Worm (Caenorhabditis elegans) whole organism, L1 larva: ENCODE measurements around the gene H14A12.5.

ENCODE experiments used
- C04F5.9 ChIP-seq: sonication (generic microtip); optimal IDR thresholded peaks from 2 replicates; lab custom pipeline; 2016; ENCODE audit warnings: missing genetic modification characterization, missing compliant biosample characterization
- C16A3.4 ChIP-seq: fragments of 150-350 bp; optimal IDR thresholded peaks from 2 replicates; lab custom pipeline; 2014; ENCODE audit warnings: missing biosample characterization, missing genetic modification characterization
- C34B4.2 ChIP-seq: sonication (generic microtip); optimal IDR thresholded peaks from 2 replicates; lab custom pipeline; 2017; ENCODE audit warnings: mild to moderate bottlenecking, missing genetic modification characterization, missing compliant biosample characterization
- aly-2 ChIP-seq: fragments of 150-350 bp; optimal IDR thresholded peaks from 2 replicates; lab custom pipeline; 2014; ENCODE audit warnings: missing biosample characterization, missing genetic modification characterization
- dpl-1 ChIP-seq, 3 experiments: fragments of 150-350 bp in 2 of 3; sonication (generic microtip) in 1 of 3; optimal IDR thresholded peaks; 2 replicates each; lab custom pipeline; 2014 to 2017; ENCODE audit warnings: missing biosample characterization in 3 of 3, missing genetic modification characterization in 3 of 3, missing genetic modification reagents in 3 of 3
- efl-1 ChIP-seq, 4 experiments: fragments of 150-350 bp; optimal IDR thresholded peaks in 3 of 4; peaks in 1 of 4; 1 replicate in 1 of 4; 2 replicates in 3 of 4; lab custom pipeline; 2014; ENCODE audit warnings: missing biosample characterization in 2 of 4, missing genetic modification characterization in 2 of 4, missing genetic modification reagents in 2 of 4
- egl-13 ChIP-seq: sonication (generic microtip); optimal IDR thresholded peaks from 2 replicates; lab custom pipeline; 2016; ENCODE audit warnings: missing genotype, missing genetic modification reagents, missing genetic modification characterization, missing compliant biosample characterization
- ets-5 ChIP-seq: fragments of 200-800 bp; sonication (Bioruptor generic); IDR thresholded peaks from 2 replicates; pipeline ENCODE4 v1.3.6; 2022; ENCODE audit warnings: missing genetic modification characterization, missing compliant biosample characterization
- fkh-10 ChIP-seq: sonication (generic microtip); optimal IDR thresholded peaks from 2 replicates; lab custom pipeline; 2017; ENCODE audit warnings: missing biosample characterization, missing genetic modification reagents, missing genetic modification characterization
- fkh-4 ChIP-seq: sonication (generic microtip); optimal IDR thresholded peaks from 2 replicates; lab custom pipeline; 2016; ENCODE audit warnings: missing compliant biosample characterization, missing genetic modification characterization, borderline replicate concordance
- fkh-8 ChIP-seq: sonication (generic microtip); optimal IDR thresholded peaks from 2 replicates; lab custom pipeline; 2016; ENCODE audit warnings: mild to moderate bottlenecking, missing genetic modification characterization, missing compliant biosample characterization
- fos-1 ChIP-seq: fragments of 150-350 bp; optimal IDR thresholded peaks from 2 replicates; lab custom pipeline; 2014; ENCODE audit warnings: missing biosample characterization, missing genetic modification characterization
- grh-1 ChIP-seq: fragments of 200-800 bp; sonication (Bioruptor generic); IDR thresholded peaks from 2 replicates; pipeline ENCODE4 v1.3.6; 2022; ENCODE audit warnings: missing genetic modification reagents, missing genetic modification characterization, missing compliant biosample characterization
- hlh-4 ChIP-seq: sonication (generic microtip); optimal IDR thresholded peaks from 2 replicates; lab custom pipeline; 2016; ENCODE audit warnings: mild to moderate bottlenecking, missing genetic modification characterization, missing compliant biosample characterization
- hpl-2 ChIP-seq: fragments of 150-350 bp; optimal IDR thresholded peaks from 2 replicates; lab custom pipeline; 2014; ENCODE audit warnings: missing biosample characterization, missing genetic modification reagents, missing genetic modification characterization
- irx-1 ChIP-seq: sonication (generic microtip); optimal IDR thresholded peaks from 2 replicates; lab custom pipeline; 2016; ENCODE audit warnings: missing genetic modification characterization, missing compliant biosample characterization
- isw-1 ChIP-seq: fragments of 200-800 bp; sonication (Bioruptor generic); IDR thresholded peaks from 2 replicates; pipeline ENCODE4 v1.3.6; 2022; ENCODE audit warnings: missing genetic modification characterization, missing compliant biosample characterization
- lin-15B ChIP-seq: fragments of 150-350 bp; sonication (generic microtip); optimal IDR thresholded peaks from 3 replicates; lab custom pipeline; 2014; ENCODE audit warnings: missing biosample characterization, missing genetic modification characterization
- lin-39 ChIP-seq: fragments of 150-350 bp; optimal IDR thresholded peaks from 2 replicates; lab custom pipeline; 2014; ENCODE audit warnings: missing biosample characterization, missing genetic modification reagents, missing genetic modification characterization
- lir-3 ChIP-seq: sonication (generic microtip); optimal IDR thresholded peaks from 2 replicates; lab custom pipeline; 2016; ENCODE audit warnings: mild to moderate bottlenecking, missing genetic modification characterization, moderate library complexity, missing compliant biosample characterization; ENCODE audit not compliant: poor library complexity
- lsy-2 ChIP-seq, 2 experiments: fragments of 150-350 bp; optimal IDR thresholded peaks; 2 replicates each; lab custom pipeline; 2014; ENCODE audit warnings: missing biosample characterization in 2 of 2, missing genetic modification characterization in 2 of 2
- mdl-1 ChIP-seq, 2 experiments: fragments of 150-350 bp; optimal IDR thresholded peaks; 2 replicates each; lab custom pipeline; 2014 to 2017; ENCODE audit warnings: missing biosample characterization in 2 of 2, missing genetic modification characterization in 2 of 2, inconsistent platforms in 1 of 2
- mef-2 ChIP-seq: fragments of 150-350 bp; optimal IDR thresholded peaks from 2 replicates; lab custom pipeline; 2014; ENCODE audit warnings: missing biosample characterization, missing genetic modification characterization
- mep-1 ChIP-seq: fragments of 150-350 bp; optimal IDR thresholded peaks from 2 replicates; lab custom pipeline; 2014; ENCODE audit warnings: missing biosample characterization, missing genetic modification characterization
- nhr-11 ChIP-seq: fragments of 150-350 bp; optimal IDR thresholded peaks from 2 replicates; lab custom pipeline; 2014; ENCODE audit warnings: missing biosample characterization, missing genetic modification characterization
- nhr-12 ChIP-seq: sonication (generic microtip); optimal IDR thresholded peaks from 2 replicates; lab custom pipeline; 2017; ENCODE audit warnings: missing biosample characterization, missing genetic modification characterization
- nhr-19 ChIP-seq: fragments of 200-800 bp; sonication (Bioruptor generic); conservative IDR thresholded peaks from 2 replicates; pipeline ENCODE4 v1.3.6; 2022; ENCODE audit warnings: missing genetic modification characterization, missing compliant biosample characterization
- nhr-20 ChIP-seq: sonication (generic microtip); optimal IDR thresholded peaks from 2 replicates; lab custom pipeline; 2016; ENCODE audit warnings: mild to moderate bottlenecking, missing genetic modification characterization, missing compliant biosample characterization
- nhr-237 ChIP-seq: fragments of 150-350 bp; optimal IDR thresholded peaks from 2 replicates; lab custom pipeline; 2014; ENCODE audit warnings: missing biosample characterization, missing genetic modification characterization
- nhr-47 ChIP-seq: sonication (generic microtip); optimal IDR thresholded peaks from 2 replicates; lab custom pipeline; 2016; ENCODE audit warnings: mild to moderate bottlenecking, missing genetic modification characterization, moderate library complexity, missing compliant biosample characterization
- nhr-76 ChIP-seq: sonication (generic microtip); optimal IDR thresholded peaks from 2 replicates; lab custom pipeline; 2017; ENCODE audit warnings: missing biosample characterization, missing genetic modification characterization
- nhr-77 ChIP-seq: fragments of 150-350 bp; optimal IDR thresholded peaks from 2 replicates; lab custom pipeline; 2014; ENCODE audit warnings: missing biosample characterization, missing genetic modification characterization
- nhr-84 ChIP-seq: sonication (generic microtip); optimal IDR thresholded peaks from 2 replicates; lab custom pipeline; 2017; ENCODE audit warnings: missing biosample characterization, missing genetic modification characterization
- nhr-85 ChIP-seq: sonication (generic microtip); peaks from one replicate; lab custom pipeline; 2016; ENCODE audit warnings: missing genetic modification characterization, inconsistent platforms, missing compliant biosample characterization
- pag-3 ChIP-seq: sonication (generic microtip); optimal IDR thresholded peaks from 2 replicates; lab custom pipeline; 2017; ENCODE audit warnings: missing genetic modification characterization, mild to moderate bottlenecking, missing compliant biosample characterization, antibody characterized with exemption, borderline replicate concordance; ENCODE audit not compliant: insufficient read depth
- rnt-1 ChIP-seq: sonication (generic microtip); optimal IDR thresholded peaks from 2 replicates; lab custom pipeline; 2016; ENCODE audit warnings: mild to moderate bottlenecking, missing genetic modification characterization, moderate library complexity, missing compliant biosample characterization
- skn-1 ChIP-seq: fragments of 150-350 bp; optimal IDR thresholded peaks from 2 replicates; lab custom pipeline; 2014; ENCODE audit warnings: missing biosample characterization, missing genetic modification characterization
- snpc-4 ChIP-seq: fragments of 150-350 bp; optimal IDR thresholded peaks from 2 replicates; lab custom pipeline; 2014; ENCODE audit warnings: missing biosample characterization, missing genetic modification characterization
- snu-23 ChIP-seq: sonication (generic microtip); optimal IDR thresholded peaks from 2 replicates; lab custom pipeline; 2016; ENCODE audit warnings: missing genetic modification characterization, missing compliant biosample characterization
- sptf-1 ChIP-seq: fragments of 150-350 bp; optimal IDR thresholded peaks from 2 replicates; lab custom pipeline; 2014; ENCODE audit warnings: missing biosample characterization, missing genetic modification characterization
- sup-37 ChIP-seq: fragments of 200-800 bp; sonication (Bioruptor generic); optimal IDR thresholded peaks from 2 replicates; lab custom pipeline; 2018; ENCODE audit warnings: mild to moderate bottlenecking, missing genetic modification characterization, missing compliant biosample characterization
- swsn-7 ChIP-seq: sonication (generic microtip); optimal IDR thresholded peaks from 2 replicates; lab custom pipeline; 2016; ENCODE audit warnings: missing genetic modification characterization, missing compliant biosample characterization
- unc-30 ChIP-seq: sonication (generic microtip); optimal IDR thresholded peaks from 2 replicates; lab custom pipeline; 2017; ENCODE audit warnings: missing biosample characterization, missing genetic modification characterization
- unc-62 ChIP-seq: fragments of 150-350 bp; optimal IDR thresholded peaks from 2 replicates; lab custom pipeline; 2014; ENCODE audit warnings: missing biosample characterization, missing genetic modification reagents, missing genetic modification characterization
- unc-86 ChIP-seq: sonication (generic microtip); optimal IDR thresholded peaks from 2 replicates; lab custom pipeline; 2016; ENCODE audit warnings: missing genetic modification characterization, missing compliant biosample characterization
- unc-98 ChIP-seq: fragments of 200-800 bp; sonication (Bioruptor generic); IDR thresholded peaks from 2 replicates; pipeline ENCODE4 v1.3.6; 2022; ENCODE audit warnings: missing genetic modification characterization, missing compliant biosample characterization
- xbp-1 ChIP-seq: sonication (generic microtip); optimal IDR thresholded peaks from 2 replicates; lab custom pipeline; 2016; ENCODE audit warnings: missing genetic modification characterization, missing compliant biosample characterization
- ztf-11 ChIP-seq, 2 experiments: sonication (generic microtip); optimal IDR thresholded peaks; 2 replicates each; lab custom pipeline; 2016 to 2017; ENCODE audit warnings: missing genetic modification characterization in 2 of 2, missing biosample characterization in 1 of 2, missing compliant biosample characterization in 1 of 2
- ztf-4 ChIP-seq: fragments of 150-350 bp; optimal IDR thresholded peaks from 2 replicates; lab custom pipeline; 2014; ENCODE audit warnings: missing biosample characterization, missing genetic modification characterization

H14A12.5 gene

DNA sequence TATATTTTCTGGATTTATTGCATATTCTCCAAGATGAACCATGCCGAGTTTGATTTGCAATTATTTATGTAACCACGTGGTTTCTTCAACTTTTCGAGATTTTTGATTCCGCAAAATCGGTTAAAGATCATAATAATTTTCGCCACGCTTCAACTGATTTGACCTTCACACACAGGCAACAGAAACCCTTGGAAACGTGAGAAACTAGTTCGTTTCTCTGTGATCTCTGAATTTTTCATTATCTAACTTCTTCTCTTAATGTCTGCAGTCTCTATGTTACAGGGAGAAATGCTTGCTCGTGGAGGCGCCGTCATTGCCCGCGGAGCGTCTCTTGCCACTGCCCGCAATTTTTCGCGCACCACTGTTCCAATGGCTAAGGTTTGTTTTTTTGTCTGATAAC is 3.5 kb downstream of the H14A12.5 start, which contains the start of gene fum-1 (continued):
- TF ChIP-seq fkh-8 (peak; percentile 13), aly-2 (tag; lab: Kevin White, UChicago) (no peak), lin-15B (tag; lab: Kevin White, UChicago) (no peak), nhr-77 (tag; lab: Kevin White, UChicago) (peak; percentile 53), snpc-4 (tag; lab: Kevin White, UChicago) (no peak), nhr-11 (no peak), grh-1 (GFP tag; lab: Robert Waterston, UW) (peak; percentile 74), ztf-11 (tag; optimal IDR thresholded peaks at IDR 0.05; lab: Kevin White, UChicago) (no peak), C16A3.4 (tag; lab: Kevin White, UChicago) (peak; percentile 48), nhr-12 (tag; lab: Kevin White, UChicago) (no peak), lir-3 (tag; lab: Kevin White, UChicago) (no peak), nhr-47 (tag; lab: Kevin White, UChicago) (peak; percentile 61), hlh-4 (tag; lab: Kevin White, UChicago) (no peak), lin-39 (peak; percentile 8), pag-3 (tag; lab: Kevin White, UChicago) (no peak), unc-62 (GFP tag; lab: Kevin White, UChicago) (no peak), irx-1 (tag; lab: Kevin White, UChicago) (no peak), nhr-237 (tag; lab: Kevin White, UChicago) (no peak), nhr-76 (tag; lab: Kevin White, UChicago) (no peak), rnt-1 (tag; lab: Kevin White, UChicago) (peak; percentile 48), snu-23 (GFP tag; lab: Kevin White, UChicago) (peak; percentile 65), nhr-20 (tag; lab: Kevin White, UChicago) (peak; percentile 56), hpl-2 (GFP tag; lab: Kevin White, UChicago) (no peak), mdl-1 (tag; optimal IDR thresholded peaks at IDR 0.05; lab: Kevin White, UChicago) (peak in 1 of 2 experiments; percentile 77), mef-2 (tag; lab: Kevin White, UChicago) (no peak), dpl-1 (GFP tag; optimal IDR thresholded peaks at IDR 0.05; lab: Kevin White, UChicago) (peak; percentile 14 to 47 (median 31)), ets-5 (GFP tag; lab: Robert Waterston, UW) (no peak), sptf-1 (tag; lab: Kevin White, UChicago) (no peak), nhr-19 (GFP tag; lab: Robert Waterston, UW) (peak; percentile 37), ztf-4 (tag; lab: Kevin White, UChicago) (no peak), swsn-7 (tag; lab: Kevin White, UChicago) (peak; percentile 7)

DNA sequence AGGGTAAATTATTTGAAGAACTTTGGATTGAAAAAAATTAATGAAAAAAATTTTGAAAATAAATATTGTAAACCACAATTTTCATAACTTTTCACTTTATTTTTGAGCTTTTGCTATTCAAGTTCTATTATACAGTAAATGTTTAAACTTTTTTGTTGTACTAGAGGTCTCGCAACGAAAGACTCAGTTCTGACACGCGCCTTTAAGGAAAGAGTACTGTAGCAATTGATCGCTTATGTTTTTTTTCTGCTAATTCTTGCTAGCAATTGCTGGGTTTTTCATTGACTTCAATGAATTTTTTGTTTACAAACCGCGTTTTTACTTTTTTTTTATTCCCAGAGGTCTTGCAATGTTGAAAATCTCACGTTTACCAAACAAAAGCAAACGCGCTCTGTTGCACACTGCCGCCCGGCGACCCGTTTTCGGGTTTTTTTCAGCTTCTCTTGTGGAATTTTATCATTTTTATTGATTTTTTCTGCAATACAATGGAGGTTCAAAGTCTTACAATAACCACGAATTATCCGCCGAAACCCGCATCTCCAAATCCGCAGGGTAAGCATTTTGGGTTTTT is 5.4 kb downstream of the H14A12.5 start, which contains the start of gene H14A12.3:
Gene H14A12.3, plus strand, starts transcription at position 360 of the 571 bp plus-strand sequence.
- TF ChIP-seq hlh-4 (tag; lab: Kevin White, UChicago) (no peak), C04F5.9 (tag; lab: Kevin White, UChicago) (no peak), lin-15B (tag; lab: Kevin White, UChicago) (no peak), fos-1 (tag; lab: Kevin White, UChicago) (no peak), dpl-1 (GFP tag; optimal IDR thresholded peaks at IDR 0.05; lab: Kevin White, UChicago) (peak in 2 of 3 experiments; percentile 3 to 28), xbp-1 (no peak), sup-37 (GFP tag; lab: Kevin White, UChicago) (no peak), nhr-20 (tag; lab: Kevin White, UChicago) (no peak), C16A3.4 (tag; lab: Kevin White, UChicago) (no peak), C34B4.2 (tag; lab: Kevin White, UChicago) (no peak), nhr-77 (tag; lab: Kevin White, UChicago) (no peak), skn-1 (tag; lab: Kevin White, UChicago) (peak; percentile 28), unc-62 (GFP tag; lab: Kevin White, UChicago) (no peak), egl-13 (tag; lab: Kevin White, UChicago) (no peak), ets-5 (GFP tag; lab: Robert Waterston, UW) (no peak), lsy-2 (tag; optimal IDR thresholded peaks at IDR 0.05; lab: Kevin White, UChicago) (peak in 1 of 2 experiments; percentile 33), mep-1 (tag; lab: Kevin White, UChicago) (peak; percentile 30), nhr-47 (tag; lab: Kevin White, UChicago) (no peak), mef-2 (tag; lab: Kevin White, UChicago) (no peak), nhr-85 (no peak), unc-30 (tag; lab: Kevin White, UChicago) (no peak), isw-1 (GFP tag; lab: Robert Waterston, UW) (no peak), efl-1 (optimal IDR thresholded peaks at IDR 0.05; lab: Kevin White, UChicago) (peak; percentile 24 to 29), efl-1 (GFP tag; optimal IDR thresholded peaks at IDR 0.05 in 1 of 2; lab: Kevin White, UChicago) (peak in 1 of 2 experiments; percentile 14), nhr-76 (tag; lab: Kevin White, UChicago) (no peak), fkh-10 (GFP tag; lab: Kevin White, UChicago) (no peak), fkh-8 (no peak), nhr-84 (no peak), unc-86 (tag; lab: Kevin White, UChicago) (no peak), unc-98 (GFP tag; lab: Robert Waterston, UW) (no peak), fkh-4 (tag; lab: Kevin White, UChicago) (no peak)
